Fruit fly (Drosophila melanogaster) ovary, adult (tissue): ENCODE measurements around the gene I-t.

Experiments used
- CG17801 ChIP-seq: fragments of 200-800 bp; optimal IDR thresholded peaks from 2 replicates; lab custom pipeline; 2019; ENCODE audit warnings: missing biosample characterization, mild to moderate bottlenecking, missing genetic modification characterization, moderate library complexity; ENCODE audit not compliant: partially characterized antibody

Gene I-t

DNA sequence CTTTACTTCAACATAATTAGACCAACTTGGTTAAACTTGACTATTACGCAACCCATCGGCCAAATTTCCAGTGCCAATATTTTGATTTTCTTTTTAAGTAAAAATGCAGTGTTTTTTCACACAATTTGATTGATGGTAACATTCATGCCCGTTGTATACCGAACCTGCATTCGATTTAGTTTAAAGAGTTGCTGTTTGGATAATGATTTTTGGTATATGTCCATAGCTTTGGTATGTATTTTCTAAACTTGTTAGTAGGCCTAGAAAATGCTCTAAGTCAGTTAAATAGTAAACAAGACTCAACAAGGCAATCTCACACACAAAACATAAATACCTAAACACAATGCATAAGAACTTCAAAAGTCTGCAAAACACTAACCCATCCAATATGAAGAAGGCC, at the start of gene I-t:
I-t (plus strand) TSS at position 301 of the 400 bp plus-strand sequence.
- no peak for TF ChIP-seq CG17801 (GFP tag; lab: Kevin White, UChicago)

DNA sequence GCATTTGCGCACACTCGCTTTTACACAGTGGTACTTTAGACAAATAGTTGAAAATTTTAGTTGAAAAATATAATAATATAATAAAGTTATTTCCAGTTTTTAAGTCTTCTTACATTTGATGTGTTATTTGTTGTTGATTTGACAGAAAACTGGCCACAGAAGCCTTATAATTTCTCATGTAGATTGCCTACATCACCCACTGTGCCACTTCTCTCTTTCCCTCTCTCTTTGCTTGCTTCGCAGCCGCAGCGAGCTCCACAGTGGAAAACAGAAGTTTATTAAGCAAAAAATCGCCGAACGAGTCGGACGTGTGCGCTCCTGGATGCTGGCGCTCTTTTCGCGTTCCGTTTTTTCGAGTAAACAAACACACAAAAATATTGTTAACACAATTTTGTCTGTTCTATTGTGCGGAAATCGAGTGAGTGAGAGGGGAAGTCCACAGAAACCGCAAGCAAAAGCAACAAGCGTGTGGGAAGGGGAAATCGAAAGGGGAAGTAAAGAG, 47.9 kb upstream of the I-t start, which contains the start of gene CG42327:
CG42327 (plus strand) TSS at position 277 of the 502 bp plus-strand sequence.
- peak; percentile 87 for TF ChIP-seq CG17801 (GFP tag; lab: Kevin White, UChicago)

DNA sequence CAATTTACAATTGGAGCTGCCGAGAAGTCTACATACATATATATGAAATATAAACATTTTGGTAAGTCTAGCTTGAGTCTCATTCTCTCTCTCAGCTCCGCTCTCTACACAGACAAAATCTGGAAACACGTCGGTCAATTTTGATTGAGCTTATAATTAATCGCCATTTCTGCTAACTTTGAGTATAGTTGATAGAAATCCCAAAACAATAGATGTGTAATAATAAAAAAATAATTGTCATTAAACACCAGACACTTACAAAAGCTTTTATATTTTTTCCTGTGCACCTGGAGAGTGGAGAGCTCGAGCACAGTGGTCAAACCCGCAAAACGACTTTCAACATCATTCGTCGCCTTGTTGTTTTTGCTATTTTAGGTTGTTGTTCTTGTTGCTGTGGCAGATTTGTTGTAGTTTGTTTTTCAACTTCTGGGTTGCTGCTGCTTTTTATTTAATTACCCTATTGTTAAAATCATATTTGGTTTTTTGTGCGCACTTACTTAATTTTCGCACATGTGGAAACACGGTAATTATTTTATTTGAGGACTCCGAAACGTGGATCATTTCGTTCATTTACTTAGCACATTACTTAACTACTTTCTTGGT, 47.1 kb upstream of the I-t start:
- peak; percentile 97 for TF ChIP-seq CG17801 (GFP tag; lab: Kevin White, UChicago)

DNA sequence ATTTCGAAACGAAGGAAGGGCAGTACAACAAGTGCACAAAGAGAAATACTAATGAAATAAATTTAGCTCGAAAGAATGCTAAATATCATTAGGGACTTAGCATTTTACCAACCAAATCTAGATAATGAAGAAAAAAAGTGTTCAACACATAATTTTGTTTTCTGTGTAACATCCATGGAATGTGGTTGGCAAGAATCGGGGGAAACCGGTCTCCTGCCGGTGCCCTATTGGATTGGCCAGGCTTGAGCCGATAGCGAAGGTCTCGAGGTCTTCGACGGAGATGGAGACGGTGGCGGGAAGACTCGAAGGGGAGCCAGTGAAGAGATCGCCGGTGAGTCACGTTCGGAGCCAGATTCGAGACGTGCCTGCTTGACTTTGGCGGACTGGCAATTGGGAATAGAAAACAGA, 46.0 kb upstream of the I-t start:
- no peak for TF ChIP-seq CG17801 (GFP tag; lab: Kevin White, UChicago)

DNA sequence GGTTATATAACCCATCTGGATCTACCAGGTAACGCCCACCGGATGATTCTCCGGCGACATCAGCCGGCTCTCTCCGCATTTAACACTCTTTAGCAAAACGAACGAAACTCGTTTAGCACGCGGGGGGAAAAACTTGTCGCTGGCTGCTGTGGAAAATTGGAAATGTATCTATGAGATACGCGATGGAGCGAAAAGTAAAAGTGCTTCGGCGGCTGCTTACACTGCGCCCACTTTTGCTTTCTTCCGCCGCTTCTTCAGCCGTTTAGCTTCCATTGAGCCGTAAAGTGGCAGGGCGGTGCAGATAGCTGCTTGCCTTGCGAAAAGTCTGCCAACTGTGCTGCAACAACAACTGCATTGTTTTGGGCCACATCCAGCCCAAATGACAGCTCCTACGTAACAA, 42.6 kb upstream of the I-t start:
- no peak for TF ChIP-seq CG17801 (GFP tag; lab: Kevin White, UChicago)

DNA sequence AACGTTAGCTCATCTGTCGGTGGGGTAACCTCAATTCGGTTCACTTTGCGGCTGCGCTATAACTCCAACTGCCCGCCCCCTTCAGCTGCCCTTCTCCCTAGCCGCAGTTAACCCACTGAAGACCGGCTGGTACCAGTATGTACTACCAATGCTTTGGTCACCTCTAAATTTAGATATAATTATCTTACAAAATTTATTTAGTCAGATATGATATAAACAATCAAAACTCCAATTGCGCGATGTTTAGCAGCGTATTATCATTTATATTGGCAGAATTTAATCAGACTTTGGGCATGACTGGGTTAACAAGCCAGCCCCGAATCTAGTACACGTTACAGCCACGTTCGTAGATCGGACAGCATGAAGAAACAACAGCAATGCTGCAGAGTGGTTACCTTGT, 42.1 kb upstream of the I-t start:
- TF ChIP-seq CG17801 (GFP tag; lab: Kevin White, UChicago), result peak; percentile 83

DNA sequence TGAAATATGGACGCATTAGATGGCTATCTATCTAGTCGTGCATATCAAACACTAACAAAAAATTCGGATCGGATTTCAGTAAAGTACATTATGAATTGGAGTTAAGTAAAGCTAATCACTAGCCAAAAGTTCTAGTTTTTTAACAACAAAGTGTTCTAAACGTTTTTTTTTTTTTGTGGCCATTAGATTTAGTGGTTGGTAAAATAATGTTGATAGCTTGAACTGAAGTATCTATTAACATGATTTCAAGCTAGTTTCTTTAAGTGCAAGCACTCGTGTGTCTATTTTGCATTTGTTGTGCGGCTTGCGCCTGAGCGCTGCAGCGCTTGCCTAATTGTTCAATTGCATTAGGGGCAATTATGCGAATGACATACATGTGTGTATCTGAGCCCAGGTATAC, 41.2 kb upstream of the I-t start:
- TF ChIP-seq CG17801 (GFP tag; lab: Kevin White, UChicago), result no peak

DNA sequence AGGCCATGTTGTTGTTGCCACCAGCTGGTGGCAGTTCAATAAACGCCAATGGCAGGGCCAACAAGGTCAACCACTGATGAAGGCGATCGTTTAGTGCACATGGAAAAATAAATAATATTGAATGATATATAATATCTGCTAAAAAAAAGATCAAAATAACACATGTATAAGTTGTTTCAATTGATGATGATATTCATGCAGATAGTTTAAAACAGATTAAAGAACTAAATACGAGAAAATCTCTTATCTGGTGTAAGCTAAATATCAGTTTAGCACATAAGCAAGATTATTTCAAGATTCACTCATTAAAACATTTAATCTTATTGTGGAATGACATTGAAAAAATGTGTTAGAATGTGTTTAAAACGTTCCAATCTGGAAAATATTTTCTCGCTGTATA, 40.4 kb upstream of the I-t start:
- no peak for TF ChIP-seq CG17801 (GFP tag; lab: Kevin White, UChicago)

DNA sequence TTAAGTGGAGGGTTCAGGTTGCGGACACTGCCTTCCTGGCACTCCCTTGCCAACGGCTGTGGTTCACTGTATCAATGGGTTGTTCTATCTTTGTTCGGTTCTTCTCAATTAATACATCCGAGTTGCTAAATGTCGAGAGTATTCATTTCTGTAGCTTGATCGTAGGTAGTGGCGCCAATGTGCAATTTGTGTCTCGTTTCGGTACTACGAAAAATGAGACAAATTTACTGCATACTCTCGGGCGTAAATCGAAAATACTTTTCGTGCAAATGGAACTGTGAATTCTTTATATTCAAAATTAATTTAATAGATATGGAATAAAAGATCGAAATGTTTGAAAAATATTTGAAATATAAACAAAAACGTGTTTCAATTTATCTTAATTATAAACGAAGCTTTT, 38.3 kb upstream of the I-t start:
- no peak for TF ChIP-seq CG17801 (GFP tag; lab: Kevin White, UChicago)

DNA sequence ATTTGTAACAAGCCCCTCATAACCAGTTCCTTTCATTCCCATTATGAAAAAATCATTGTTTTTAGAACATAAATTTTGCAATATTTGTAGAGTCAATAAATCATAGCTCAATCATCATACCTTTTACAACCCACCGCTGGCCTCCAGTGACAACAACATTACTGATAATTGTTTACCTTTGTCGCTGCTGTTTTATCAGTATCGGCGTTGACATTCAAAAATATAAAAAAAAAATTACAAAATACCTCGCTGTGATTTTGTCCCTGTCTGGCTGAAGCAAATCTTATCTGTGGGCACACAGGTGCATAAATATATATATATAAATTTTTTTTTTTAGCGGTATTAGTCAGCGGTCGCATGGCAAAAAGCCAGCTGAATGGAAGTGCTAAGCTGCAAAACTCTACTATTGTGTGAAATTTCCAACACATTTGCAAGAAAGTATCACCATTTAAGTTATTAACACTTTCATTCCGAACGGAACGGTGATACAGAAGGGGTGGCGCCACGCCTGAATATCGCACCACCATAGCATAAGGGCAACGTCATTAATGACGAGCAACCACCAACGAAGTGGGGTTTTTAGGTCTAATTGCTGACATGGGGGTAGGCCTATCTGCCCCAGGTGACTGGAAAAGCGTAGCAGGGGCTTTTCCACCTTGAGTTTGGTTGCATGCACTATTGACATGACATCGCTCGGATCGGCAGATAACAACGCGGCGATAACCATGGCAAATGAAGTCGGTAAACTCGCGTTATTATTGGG, 37.7 kb upstream of the I-t start:
- TF ChIP-seq CG17801 (GFP tag; lab: Kevin White, UChicago), result no peak

DNA sequence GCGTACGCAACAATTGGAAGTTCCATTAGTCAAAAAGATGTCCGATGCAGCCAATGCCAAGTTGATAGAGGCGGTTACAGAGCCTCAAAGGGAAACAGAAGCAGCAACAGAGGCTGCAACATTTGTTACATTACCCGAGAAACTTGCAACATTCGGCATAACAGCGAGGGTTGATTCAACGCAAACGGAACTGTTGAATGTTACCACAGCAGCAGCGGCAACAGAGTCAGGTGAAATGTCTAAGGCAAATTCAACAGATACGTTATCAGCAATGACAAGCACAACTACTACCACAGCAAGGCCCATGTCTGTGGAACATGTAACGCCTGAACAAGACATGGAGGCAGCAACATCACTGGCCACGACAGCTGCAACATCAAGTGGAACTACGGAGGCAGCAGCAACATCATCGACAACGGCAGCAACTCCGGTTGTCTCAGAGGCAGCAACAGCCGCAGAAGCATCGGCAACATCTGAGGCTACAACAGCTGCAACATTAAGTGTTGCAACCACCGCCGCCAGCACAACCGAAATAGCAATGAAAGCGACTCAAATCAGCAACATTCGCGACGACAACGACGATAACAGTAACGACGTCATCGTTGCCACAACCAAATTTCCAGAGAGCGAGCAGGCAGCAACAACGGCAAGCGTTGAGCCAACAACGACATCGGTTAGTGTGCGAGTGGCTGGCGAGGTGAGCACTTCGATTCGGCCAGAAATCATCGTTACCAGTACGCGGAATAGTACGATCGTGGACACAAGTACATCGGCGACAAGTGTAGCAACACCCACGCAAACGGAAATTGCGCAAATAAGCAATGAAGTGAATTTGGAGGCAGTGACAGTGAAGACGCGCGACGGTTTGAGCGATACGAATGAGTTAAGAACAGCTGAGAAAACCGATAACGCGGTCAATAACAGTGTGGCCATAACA, 34.5 kb upstream of the I-t start:
- TF ChIP-seq CG17801 (GFP tag; lab: Kevin White, UChicago), result no peak

DNA sequence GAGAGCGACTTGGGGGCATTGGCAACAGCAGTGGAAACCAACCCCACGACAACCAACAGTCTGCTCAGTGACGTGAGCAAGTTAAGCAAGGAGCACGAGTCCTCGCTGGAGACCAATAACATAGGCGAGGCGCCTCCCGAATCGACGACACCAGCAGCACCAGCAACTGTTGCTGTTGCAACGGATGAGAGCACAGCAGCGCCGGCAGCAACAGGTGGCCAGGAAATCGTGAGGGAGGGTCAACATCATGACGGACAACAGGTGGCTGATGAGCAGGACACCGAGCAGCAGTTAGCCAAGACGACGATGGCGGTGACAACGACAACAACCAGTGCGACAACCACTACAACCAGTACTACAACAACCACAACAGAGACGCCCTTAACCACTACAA, 33.9 kb upstream of the I-t start:
- TF ChIP-seq CG17801 (GFP tag; lab: Kevin White, UChicago), result no peak

DNA sequence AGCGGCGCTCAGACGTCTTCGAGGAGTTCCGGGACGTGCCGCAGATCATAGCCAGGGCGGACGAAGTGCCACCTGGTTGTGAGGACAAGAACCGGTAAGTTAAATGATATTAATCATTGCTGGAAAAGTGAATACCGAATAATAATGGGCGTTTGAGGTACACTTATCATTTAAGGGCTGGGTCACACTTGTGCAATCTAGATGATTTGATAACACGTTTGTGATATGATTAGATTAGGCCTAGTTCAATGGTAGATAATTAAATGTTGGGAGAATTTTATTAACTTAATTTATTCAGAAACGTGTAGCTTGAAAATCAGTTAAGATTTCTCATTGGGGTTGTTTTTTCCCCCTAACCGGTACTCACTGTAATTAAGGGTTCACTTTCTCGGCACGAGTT, 32.9 kb upstream of the I-t start:
- no peak for TF ChIP-seq CG17801 (GFP tag; lab: Kevin White, UChicago)

DNA sequence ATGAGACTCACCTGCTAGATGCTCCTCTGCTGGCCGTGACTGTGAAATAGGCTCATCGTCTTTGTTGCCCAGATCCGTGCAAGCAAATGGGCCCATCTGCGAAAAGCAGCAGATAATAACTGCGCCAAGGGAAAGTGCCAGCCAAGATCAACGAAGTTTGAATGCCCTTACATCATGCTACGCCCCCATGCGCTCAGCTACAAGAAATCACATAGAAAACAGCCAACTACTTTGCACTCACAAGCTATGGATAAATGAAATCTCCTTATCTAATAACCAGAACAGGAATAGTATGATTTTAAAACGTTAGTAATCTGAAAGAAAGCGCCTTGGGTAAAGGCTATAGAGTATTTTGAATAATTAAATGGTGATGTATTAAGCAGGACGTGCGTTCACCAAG, 32.0 kb upstream of the I-t start:
- TF ChIP-seq CG17801 (GFP tag; lab: Kevin White, UChicago), result no peak
